Worm (Caenorhabditis elegans): ENCODE results near the gene F36H12.10.

DNA sequence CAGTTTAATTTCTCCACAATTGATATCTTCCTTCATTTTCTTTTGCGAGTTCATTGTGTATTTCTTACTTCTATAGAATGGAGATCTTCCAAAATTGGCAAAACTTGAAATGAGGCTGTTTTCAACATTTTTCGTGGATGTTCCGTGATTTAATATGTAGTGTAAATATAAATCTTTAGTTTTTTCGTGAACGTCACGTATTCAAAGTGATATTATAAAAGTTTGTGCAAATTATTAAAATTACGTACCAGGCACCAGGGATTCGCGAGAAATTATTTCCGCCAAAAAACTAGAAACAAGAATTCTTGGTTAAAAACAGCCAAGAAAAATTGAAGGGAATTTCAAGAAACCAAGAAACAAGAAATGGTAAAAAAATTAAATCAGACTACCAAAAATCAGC, 30.3 kb downstream of the F36H12.10 start, which contains the start of gene Y59E9AL.8:
- TF ChIP-seq ama-1 (optimal IDR thresholded peaks at IDR 0.05) (no peak), ceh-19 (GFP tag; optimal IDR thresholded peaks at IDR 0.05) (no peak), lin-11 (tag; optimal IDR thresholded peaks at IDR 0.05) (no peak), madf-2 (tag; optimal IDR thresholded peaks at IDR 0.05) (no peak), hlh-6 (tag; optimal IDR thresholded peaks at IDR 0.05) (no peak), eyg-1 (tag; optimal IDR thresholded peaks at IDR 0.05) (no peak)

Data from whole organism, late embryonic.